Worm (Caenorhabditis elegans): Measurements from ENCODE around the gene T14F9.2.

T14F9.2 gene

ce11 chrX:2226875-2227355 is 7.2 kb upstream of the T14F9.2 start (continued):
- TF ChIP-seq ekl-4 (GFP tag; IDR thresholded peaks at IDR 0.05) (0 out of 2 replicates have a peak, but pooled peaks have one; percentile 48), snpc-1.3 (tag; optimal IDR thresholded peaks at IDR 0.05; ENCODE audit: insufficient read depth) (peak; percentile 63), zfh-2 (GFP tag; conservative IDR thresholded peaks at IDR 0.05) (peak; percentile 38; the same call in 1 of the 2 replicates), mes-4 (tag; optimal IDR thresholded peaks at IDR 0.05) (peak; percentile 84), rec-8 (tag; optimal IDR thresholded peaks at IDR 0.05) (peak; percentile 67 to 83), rpc-1 (optimal IDR thresholded peaks at IDR 0.05) (peak; percentile 95), rpc-1 (tag; optimal IDR thresholded peaks at IDR 0.05) (peak; percentile 89), egrh-3 (GFP tag; IDR thresholded peaks at IDR 0.05) (peak; percentile 42; the same call in 1 of the 2 replicates), snpc-3.4 (tag; optimal IDR thresholded peaks at IDR 0.05) (peak; percentile 60), nfya-1 (tag; optimal IDR thresholded peaks at IDR 0.05; ENCODE audit: borderline replicate concordance, insufficient read depth) (no peak), sptf-2 (GFP tag; optimal IDR thresholded peaks at IDR 0.05) (peak; percentile 79), mel-28 (tag; optimal IDR thresholded peaks at IDR 0.05; ENCODE audit: borderline replicate concordance) (no peak), F49E8.2 (tag; optimal IDR thresholded peaks at IDR 0.05; ENCODE audit: insufficient read depth) (no peak), dpl-1 (GFP tag; optimal IDR thresholded peaks at IDR 0.05) (no peak), tbx-9 (tag; optimal IDR thresholded peaks at IDR 0.05; ENCODE audit: borderline replicate concordance) (no peak), athp-1 (tag; optimal IDR thresholded peaks at IDR 0.05) (peak; percentile 62), gei-17 (GFP tag; optimal IDR thresholded peaks at IDR 0.05) (peak; percentile 54), hsf-1 (GFP tag; IDR thresholded peaks at IDR 0.05) (0 out of 2 replicates have a peak, but pooled peaks have one; percentile 47), B0019.2 (GFP tag; conservative IDR thresholded peaks at IDR 0.05) (no peak), chd-7 (tag; optimal IDR thresholded peaks at IDR 0.05) (peak; percentile 52), pbrm-1 (GFP tag; IDR thresholded peaks at IDR 0.05) (peak; percentile 86), atf-7 (tag; optimal IDR thresholded peaks at IDR 0.05) (peak; percentile 53), F39B2.1 (GFP tag; IDR thresholded peaks at IDR 0.05) (no peak), egl-44 (GFP tag; IDR thresholded peaks at IDR 0.05) (0 out of 2 replicates have a peak, but pooled peaks have one; percentile 22), madf-8 (GFP tag; conservative IDR thresholded peaks at IDR 0.05) (no peak), ztf-28 (GFP tag; IDR thresholded peaks at IDR 0.05) (peak; percentile 54; the same call in 1 of the 2 replicates), nhr-179 (tag; optimal IDR thresholded peaks at IDR 0.05) (peak; percentile 31), F57C9.4 (tag; optimal IDR thresholded peaks at IDR 0.05) (peak; percentile 21), repo-1 (tag; optimal IDR thresholded peaks at IDR 0.05) (peak; percentile 68), fkh-3 (tag; optimal IDR thresholded peaks at IDR 0.05) (peak; percentile 34), tbp1 (GFP tag; optimal IDR thresholded peaks at IDR 0.05) (peak; percentile 92), B0261.1 (tag; optimal IDR thresholded peaks at IDR 0.05) (peak; percentile 91), cebp-2 (GFP tag; IDR thresholded peaks at IDR 0.05) (0 out of 2 replicates have a peak, but pooled peaks have one; percentile 37), ceh-27 (GFP tag; optimal IDR thresholded peaks at IDR 0.05) (peak; percentile 75), die-1 (tag; optimal IDR thresholded peaks at IDR 0.05) (peak; percentile 93), pha-4 (tag; optimal IDR thresholded peaks at IDR 0.05) (no peak), dpff-1 (tag; optimal IDR thresholded peaks at IDR 0.05) (no peak), F55B11.4 (tag; optimal IDR thresholded peaks at IDR 0.05; ENCODE audit: borderline replicate concordance, insufficient read depth) (no peak), T07F8.4 (tag; optimal IDR thresholded peaks at IDR 0.05) (peak; percentile 55), unc-130 (GFP tag; optimal IDR thresholded peaks at IDR 0.05) (peak; percentile 26), egl-18 (GFP tag; IDR thresholded peaks at IDR 0.05) (0 out of 2 replicates have a peak, but pooled peaks have one; percentile 60), F57A8.1 (GFP tag; optimal IDR thresholded peaks at IDR 0.05) (peak; percentile 33), madf-6 (GFP tag; IDR thresholded peaks at IDR 0.05) (no peak; the same call in 1 of the 2 replicates), dox-1 (GFP tag; IDR thresholded peaks at IDR 0.05) (peak; percentile 80), C17E4.6 (GFP tag; IDR thresholded peaks at IDR 0.05) (no peak), lag-1 (GFP tag; IDR thresholded peaks at IDR 0.05) (no peak), him-1 (tag; optimal IDR thresholded peaks at IDR 0.05) (peak; percentile 92)

All from whole organism, young adult.